Fruit fly (Drosophila melanogaster) whole organism, prepupa: ENCODE data around the gene CG31549.

Experiments used
- CG10669 ChIP-seq: fragments of 200-800 bp; sonication (Bioruptor generic); optimal IDR thresholded peaks from 3 replicates; lab custom pipeline; 2018; ENCODE audit warnings: missing biosample characterization, mild to moderate bottlenecking, missing genetic modification characterization, moderate library complexity
- CG11294 ChIP-seq: fragments of 200-800 bp; sonication (Bioruptor generic); IDR thresholded peaks from 2 replicates; pipeline ENCODE4 v1.3.6; 2022; ENCODE audit warnings: missing biosample characterization, missing genetic modification characterization
- CG11762 ChIP-seq: fragments of 200-800 bp; sonication (Bioruptor generic); optimal IDR thresholded peaks from 3 replicates; lab custom pipeline; 2016; ENCODE audit warnings: missing biosample characterization, missing genetic modification characterization; ENCODE audit not compliant: insufficient read depth
- CG11902 ChIP-seq: fragments of 200-800 bp; sonication (Bioruptor generic); optimal IDR thresholded peaks from 3 replicates; lab custom pipeline; 2016; ENCODE audit warnings: missing biosample characterization, missing genetic modification characterization
- CG15336 ChIP-seq: fragments of 200-800 bp; sonication (Bioruptor generic); IDR thresholded peaks from 2 replicates; pipeline ENCODE4 v1.3.6; 2022; ENCODE audit warnings: missing biosample characterization, missing genetic modification characterization
- CG1621 ChIP-seq: fragments of 200-800 bp; sonication (Bioruptor generic); optimal IDR thresholded peaks from 3 replicates; lab custom pipeline; 2018; ENCODE audit warnings: missing biosample characterization, mild to moderate bottlenecking, missing genetic modification characterization
- CG16779 ChIP-seq: fragments of 200-800 bp; sonication (Bioruptor generic); optimal IDR thresholded peaks from 3 replicates; lab custom pipeline; 2017; ENCODE audit warnings: missing biosample characterization, mild to moderate bottlenecking, missing genetic modification characterization
- CG3032 ChIP-seq: fragments of 200-800 bp; optimal IDR thresholded peaks from 2 replicates; lab custom pipeline; 2019; ENCODE audit warnings: missing biosample characterization, mild to moderate bottlenecking, missing genetic modification characterization, moderate library complexity
- CG34406 ChIP-seq: fragments of 200-800 bp; sonication (Bioruptor generic); optimal IDR thresholded peaks from 3 replicates; lab custom pipeline; 2016; ENCODE audit warnings: missing biosample characterization, missing genetic modification characterization
- CG3919 ChIP-seq: fragments of 200-800 bp; sonication (Bioruptor generic); optimal IDR thresholded peaks from 3 replicates; lab custom pipeline; 2016; ENCODE audit warnings: missing biosample characterization, missing genetic modification characterization
- CG4318 ChIP-seq: fragments of 200-800 bp; sonication (Bioruptor generic); optimal IDR thresholded peaks from 3 replicates; lab custom pipeline; 2017; ENCODE audit warnings: missing biosample characterization, mild to moderate bottlenecking, missing genetic modification characterization
- CG6163 ChIP-seq: fragments of 200-800 bp; sonication (Bioruptor generic); IDR thresholded peaks from 3 replicates; pipeline ENCODE4 v1.3.6; 2022; ENCODE audit warnings: missing biosample characterization, missing genetic modification characterization
- CG6276 ChIP-seq: fragments of 200-800 bp; sonication (Bioruptor generic); optimal IDR thresholded peaks from 2 replicates; lab custom pipeline; 2017; ENCODE audit warnings: missing biosample characterization, mild to moderate bottlenecking, missing genetic modification characterization
- CG6792 ChIP-seq: fragments of 200-800 bp; sonication (Bioruptor generic); optimal IDR thresholded peaks from 3 replicates; lab custom pipeline; 2016; ENCODE audit warnings: missing biosample characterization, missing genetic modification characterization
- CG6808 ChIP-seq: fragments of 200-800 bp; sonication (Bioruptor generic); optimal IDR thresholded peaks from 3 replicates; lab custom pipeline; 2017; ENCODE audit warnings: missing biosample characterization, missing genetic modification characterization, mild to moderate bottlenecking, moderate library complexity, missing genetic modification reagents
- CG6854 ChIP-seq: fragments of 200-800 bp; sonication (Bioruptor generic); optimal IDR thresholded peaks from 2 replicates; lab custom pipeline; 2017; ENCODE audit warnings: missing biosample characterization, mild to moderate bottlenecking, missing genetic modification characterization
- CG8119 ChIP-seq: fragments of 200-800 bp; sonication (Bioruptor generic); IDR thresholded peaks from 3 replicates; pipeline ENCODE4 v1.3.6; 2022; ENCODE audit warnings: missing biosample characterization, missing genetic modification characterization
- CG9139 ChIP-seq: fragments of 200-800 bp; sonication (Bioruptor generic); optimal IDR thresholded peaks from 3 replicates; lab custom pipeline; 2017; ENCODE audit warnings: missing biosample characterization, mild to moderate bottlenecking, missing genetic modification characterization
- Eip75B ChIP-seq: fragments of 200-800 bp; sonication (Bioruptor generic); optimal IDR thresholded peaks from 3 replicates; lab custom pipeline; 2016; ENCODE audit warnings: missing biosample characterization, missing genetic modification characterization
- Eip78C ChIP-seq: fragments of 200-800 bp; sonication (Bioruptor generic); peaks from one replicate; lab custom pipeline; 2016; ENCODE audit warnings: missing biosample characterization, missing genetic modification characterization
- Ets21C ChIP-seq: fragments of 200-800 bp; sonication (Bioruptor generic); optimal IDR thresholded peaks from 3 replicates; lab custom pipeline; 2016; ENCODE audit warnings: missing biosample characterization, missing genetic modification characterization
- Ets96B ChIP-seq: fragments of 200-800 bp; optimal IDR thresholded peaks from 2 replicates; lab custom pipeline; 2019; ENCODE audit warnings: missing biosample characterization, mild to moderate bottlenecking, missing genetic modification characterization, moderate library complexity
- Hr38 ChIP-seq: sonication (Bioruptor generic); optimal IDR thresholded peaks from 2 replicates; lab custom pipeline; 2016; ENCODE audit warnings: missing biosample characterization, missing genetic modification characterization
- Hr39 ChIP-seq: fragments of 200-800 bp; sonication (Bioruptor generic); optimal IDR thresholded peaks from 2 replicates; lab custom pipeline; 2016; ENCODE audit warnings: missing biosample characterization, missing genetic modification characterization
- Met ChIP-seq: fragments of 200-800 bp; sonication (Bioruptor generic); optimal IDR thresholded peaks from 3 replicates; lab custom pipeline; 2016; ENCODE audit warnings: missing biosample characterization, missing genetic modification characterization
- OdsH ChIP-seq: fragments of 200-800 bp; sonication (Bioruptor generic); optimal IDR thresholded peaks from 3 replicates; lab custom pipeline; 2016; ENCODE audit warnings: missing biosample characterization, missing genetic modification characterization
- Sox14 ChIP-seq: fragments of 200-800 bp; sonication (Bioruptor generic); optimal IDR thresholded peaks from 3 replicates; lab custom pipeline; 2016; ENCODE audit warnings: missing biosample characterization, missing genetic modification characterization
- acj6 ChIP-seq: fragments of 200-800 bp; sonication (Bioruptor generic); optimal IDR thresholded peaks from 3 replicates; lab custom pipeline; 2016; ENCODE audit warnings: missing biosample characterization, missing genetic modification characterization
- dac ChIP-seq: fragments of 200-800 bp; sonication (Bioruptor generic); optimal IDR thresholded peaks from 2 replicates; lab custom pipeline; 2017; ENCODE audit warnings: missing biosample characterization, mild to moderate bottlenecking, missing genetic modification characterization
- dsx ChIP-seq: fragments of 200-800 bp; optimal IDR thresholded peaks from 3 replicates; lab custom pipeline; 2019; ENCODE audit warnings: missing biosample characterization, mild to moderate bottlenecking, missing genetic modification characterization, moderate library complexity; ENCODE audit not compliant: poor library complexity, severe bottlenecking
- eg ChIP-seq: fragments of 200-800 bp; sonication (Bioruptor generic); IDR thresholded peaks from 3 replicates; pipeline ENCODE4 v1.3.6; 2022; ENCODE audit warnings: missing biosample characterization, missing genetic modification characterization
- esn ChIP-seq: fragments of 200-800 bp; sonication (Bioruptor generic); optimal IDR thresholded peaks from 2 replicates; lab custom pipeline; 2016; ENCODE audit warnings: missing biosample characterization, mild to moderate bottlenecking, missing genetic modification characterization, moderate library complexity
- lz ChIP-seq: fragments of 200-800 bp; sonication (Bioruptor generic); optimal IDR thresholded peaks from 3 replicates; lab custom pipeline; 2016; ENCODE audit warnings: missing biosample characterization, missing genetic modification characterization
- net ChIP-seq: fragments of 200-800 bp; sonication (Bioruptor generic); optimal IDR thresholded peaks from 3 replicates; lab custom pipeline; 2016; ENCODE audit warnings: missing biosample characterization, missing genetic modification characterization
- spab ChIP-seq: fragments of 200-800 bp; sonication (Bioruptor generic); optimal IDR thresholded peaks from 2 replicates; lab custom pipeline; 2017; ENCODE audit warnings: missing biosample characterization, mild to moderate bottlenecking, missing genetic modification characterization, missing genetic modification reagents
- ss ChIP-seq, 2 experiments: fragments of 200-800 bp; sonication (Bioruptor generic); optimal IDR thresholded peaks; 2 replicates in 1 of 2; 3 replicates in 1 of 2; lab custom pipeline; 2017 to 2018; ENCODE audit warnings: mild to moderate bottlenecking in 2 of 2, missing biosample characterization in 2 of 2, missing genetic modification characterization in 2 of 2, moderate library complexity in 1 of 2
- topi ChIP-seq: fragments of 200-800 bp; sonication (Bioruptor generic); optimal IDR thresholded peaks from 3 replicates; lab custom pipeline; 2016; ENCODE audit warnings: missing biosample characterization, missing genetic modification characterization
- vri ChIP-seq: fragments of 200-800 bp; sonication (Bioruptor generic); optimal IDR thresholded peaks from 3 replicates; lab custom pipeline; 2016; ENCODE audit warnings: missing biosample characterization, mild to moderate bottlenecking, missing genetic modification characterization

CG31549 gene

DNA sequence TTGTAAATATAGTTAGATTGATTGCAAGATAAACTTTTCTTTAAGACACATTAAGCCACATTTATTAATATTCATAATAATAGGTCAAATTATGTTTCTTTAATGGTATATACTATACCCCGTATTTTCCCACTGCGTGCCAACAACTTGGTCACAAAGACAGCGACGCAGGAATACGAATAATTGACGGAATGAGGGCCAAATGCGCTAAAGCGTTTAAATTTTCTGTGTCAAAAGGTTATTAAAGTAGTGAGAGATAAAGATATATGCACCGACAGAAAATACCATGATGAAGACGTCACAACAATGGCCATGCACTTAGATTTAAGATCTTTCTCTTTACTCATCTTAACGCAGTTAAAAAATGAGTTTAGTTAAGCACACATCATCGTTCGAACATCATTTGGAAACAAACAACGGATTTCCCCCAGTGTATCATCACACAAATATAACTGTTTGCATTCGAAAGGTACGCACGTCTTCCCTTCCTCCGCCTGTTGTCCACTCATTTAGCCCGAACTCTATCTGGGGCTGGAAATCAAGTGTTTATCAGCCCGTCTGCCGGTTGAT is 11.5 kb upstream of the CG31549 start (continued):
- TF ChIP-seq Ets21C (GFP tag; lab: Kevin White, UChicago) (peak; percentile 19), vri (no peak), CG34406 (GFP tag; lab: Kevin White, UChicago) (peak; percentile 56), CG6854 (no peak), esn (GFP tag; lab: Kevin White, UChicago) (peak; percentile 82), CG6792 (GFP tag; lab: Kevin White, UChicago) (peak; percentile 55), topi (GFP tag; lab: Kevin White, UChicago) (peak; percentile 71), Ets96B (tag; lab: Kevin White, UChicago) (peak; percentile 55), Met (GFP tag; lab: Kevin White, UChicago) (peak; percentile 69), CG15336 (GFP tag; lab: Robert Waterston, UW) (no peak), Eip78C (peak; percentile 92), CG11294 (no peak), dac (GFP tag; lab: Kevin White, UChicago) (peak; percentile 55), CG6276 (GFP tag; lab: Kevin White, UChicago) (peak; percentile 58), lz (GFP tag; lab: Kevin White, UChicago) (peak; percentile 51), CG3032 (peak; percentile 23), CG11902 (GFP tag; lab: Kevin White, UChicago) (peak; percentile 57), CG11762 (GFP tag; lab: Kevin White, UChicago) (peak; percentile 14), eg (GFP tag; lab: Robert Waterston, UW) (peak; percentile 65), OdsH (GFP tag; lab: Kevin White, UChicago) (peak; percentile 58)

- TF ChIP-seq CG6854 (peak; percentile 46), CG6808 (GFP tag; lab: Kevin White, UChicago) (peak; percentile 65), dsx (GFP tag; lab: Kevin White, UChicago) (peak; percentile 70), CG16779 (peak; percentile 22), Hr38 (GFP tag; lab: Kevin White, UChicago) (no peak), CG6163 (GFP tag; lab: Robert Waterston, UW) (peak; percentile 15; the same call in 1 of the 3 replicates), CG6276 (GFP tag; lab: Kevin White, UChicago) (peak; percentile 67), Sox14 (peak; percentile 85), dac (GFP tag; lab: Kevin White, UChicago) (no peak), CG4318 (no peak), CG3919 (GFP tag; lab: Kevin White, UChicago) (peak; percentile 28), vri (peak; percentile 72), Hr39 (GFP tag; lab: Kevin White, UChicago) (no peak), CG15336 (GFP tag; lab: Robert Waterston, UW) (peak; percentile 26; the same call in 1 of the 2 replicates), CG11294 (no peak), CG1621 (tag; lab: Kevin White, UChicago) (peak; percentile 62), spab (GFP tag; lab: Kevin White, UChicago) (peak; percentile 55), ss (GFP tag; optimal IDR thresholded peaks at IDR 0.05; lab: Kevin White, UChicago) (peak; percentile 85 to 86), CG8119 (GFP tag; lab: Robert Waterston, UW) (0 out of 3 replicates have a peak, but pooled peaks have one; percentile 25), net (GFP tag; lab: Kevin White, UChicago) (peak; percentile 6), CG10669 (peak; percentile 25), Eip78C (peak; percentile 70), CG9139 (GFP tag; lab: Kevin White, UChicago) (peak; percentile 69), CG34406 (GFP tag; lab: Kevin White, UChicago) (no peak), Eip75B (GFP tag; lab: Kevin White, UChicago) (peak; percentile 19), acj6 (GFP tag; lab: Kevin White, UChicago) (no peak)
These were observed 10.1 kb upstream of the CG31549 start for dm6 chr3R:5621714-5622405.
